Worm (Caenorhabditis elegans) whole organism, early embryonic: ENCODE data around the gene rcan-1.

ENCODE experiments used
- B0310.2 ChIP-seq: sonication (generic microtip); optimal IDR thresholded peaks from 2 replicates; lab custom pipeline; 2016; ENCODE audit warnings: mild to moderate bottlenecking, missing genetic modification characterization, missing compliant biosample characterization
- F13C5.2 ChIP-seq: sonication (generic microtip); optimal IDR thresholded peaks from 2 replicates; lab custom pipeline; 2017; ENCODE audit warnings: mild to moderate bottlenecking, missing genetic modification characterization, inconsistent platforms, missing compliant biosample characterization
- aly-1 ChIP-seq: sonication (generic microtip); optimal IDR thresholded peaks from 2 replicates; lab custom pipeline; 2016; ENCODE audit warnings: missing genetic modification characterization, missing compliant biosample characterization
- ama-1 ChIP-seq: fragments of 150-350 bp; optimal IDR thresholded peaks from 2 replicates; lab custom pipeline; 2014
- ceh-13 ChIP-seq: fragments of 200-800 bp; sonication (Bioruptor generic); optimal IDR thresholded peaks from 2 replicates; lab custom pipeline; 2018; ENCODE audit warnings: mild to moderate bottlenecking, missing genetic modification characterization, missing compliant biosample characterization
- ceh-36 ChIP-seq: sonication (generic microtip); optimal IDR thresholded peaks from 2 replicates; lab custom pipeline; 2016; ENCODE audit warnings: missing genetic modification characterization, inconsistent platforms, missing compliant biosample characterization
- ets-7 ChIP-seq: sonication (generic microtip); optimal IDR thresholded peaks from 2 replicates; lab custom pipeline; 2016; ENCODE audit warnings: missing genotype, missing genetic modification characterization, missing compliant biosample characterization
- flt-1 ChIP-seq: fragments of 200-800 bp; sonication (Bioruptor generic); IDR thresholded peaks from 2 replicates; pipeline ENCODE4 v1.3.6; 2022; ENCODE audit warnings: missing genetic modification characterization, missing compliant biosample characterization
- hmbx-1 ChIP-seq: sonication (generic microtip); optimal IDR thresholded peaks from 2 replicates; lab custom pipeline; 2016; ENCODE audit warnings: mild to moderate bottlenecking, missing genetic modification characterization, missing compliant biosample characterization
- hmg-4 ChIP-seq: fragments of 200-800 bp; sonication (Bioruptor generic); optimal IDR thresholded peaks from 2 replicates; lab custom pipeline; 2018; ENCODE audit warnings: mild to moderate bottlenecking, missing genetic modification characterization, missing compliant biosample characterization
- hnd-1 ChIP-seq: sonication (generic microtip); optimal IDR thresholded peaks from 2 replicates; lab custom pipeline; 2016; ENCODE audit warnings: missing genetic modification characterization, missing compliant biosample characterization
- pes-1 ChIP-seq: fragments of 200-800 bp; sonication (Bioruptor generic); IDR thresholded peaks from 2 replicates; pipeline ENCODE4 v1.3.6; 2022; ENCODE audit warnings: missing genetic modification reagents, missing genetic modification characterization, missing compliant biosample characterization
- scrt-1 ChIP-seq: fragments of 200-800 bp; sonication (Bioruptor generic); IDR thresholded peaks from 2 replicates; pipeline ENCODE4 v1.3.6; 2022; ENCODE audit warnings: missing genetic modification characterization, missing compliant biosample characterization
- sea-1 ChIP-seq: fragments of 200-800 bp; sonication (Bioruptor generic); conservative IDR thresholded peaks from 2 replicates; pipeline ENCODE4 v1.3.6; 2022; ENCODE audit warnings: missing genetic modification characterization, missing compliant biosample characterization
- tbx-11 ChIP-seq: fragments of 200-800 bp; sonication (Bioruptor generic); IDR thresholded peaks from 2 replicates; pipeline ENCODE4 v1.3.6; 2022; ENCODE audit warnings: missing genetic modification characterization, missing compliant biosample characterization
- tbx-37 ChIP-seq: fragments of 200-800 bp; sonication (Bioruptor generic); conservative IDR thresholded peaks from 2 replicates; pipeline ENCODE4 v1.3.6; 2022; ENCODE audit warnings: missing genetic modification reagents, missing genetic modification characterization, missing compliant biosample characterization
- tra-4 ChIP-seq: sonication (generic microtip); optimal IDR thresholded peaks from 2 replicates; lab custom pipeline; 2017; ENCODE audit warnings: missing genetic modification characterization, missing compliant biosample characterization

Gene rcan-1

DNA sequence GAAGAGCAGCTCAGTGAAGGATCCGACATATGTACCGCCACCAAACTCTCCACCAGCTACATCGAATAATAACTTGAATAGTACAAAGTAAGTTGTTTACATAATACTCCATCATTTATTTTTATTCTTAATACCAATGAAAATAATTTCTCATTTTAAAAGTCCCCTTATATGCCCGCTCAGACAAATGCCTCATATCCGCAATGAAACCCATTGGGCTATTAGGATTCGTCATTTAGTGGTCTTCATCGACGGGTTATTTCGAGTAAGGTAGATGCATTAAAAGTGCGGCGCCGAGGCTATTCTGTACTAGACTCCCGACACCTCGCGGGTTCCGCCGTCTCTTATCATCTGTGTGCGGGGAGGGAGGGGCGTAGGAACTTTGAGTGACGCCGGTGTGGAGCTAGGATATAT, 30.2 kb downstream of the rcan-1 start:
- TF ChIP-seq tbx-37 (GFP tag; lab: Robert Waterston, UW) (no peak), pes-1 (GFP tag; lab: Robert Waterston, UW) (0 out of 2 replicates have a peak, but pooled peaks have one; percentile 29), tbx-11 (no peak), ceh-36 (tag; lab: Kevin White, UChicago) (no peak), F13C5.2 (tag; lab: Kevin White, UChicago) (no peak), flt-1 (GFP tag; lab: Robert Waterston, UW) (no peak), tra-4 (tag; lab: Kevin White, UChicago) (no peak), hmbx-1 (no peak)

DNA sequence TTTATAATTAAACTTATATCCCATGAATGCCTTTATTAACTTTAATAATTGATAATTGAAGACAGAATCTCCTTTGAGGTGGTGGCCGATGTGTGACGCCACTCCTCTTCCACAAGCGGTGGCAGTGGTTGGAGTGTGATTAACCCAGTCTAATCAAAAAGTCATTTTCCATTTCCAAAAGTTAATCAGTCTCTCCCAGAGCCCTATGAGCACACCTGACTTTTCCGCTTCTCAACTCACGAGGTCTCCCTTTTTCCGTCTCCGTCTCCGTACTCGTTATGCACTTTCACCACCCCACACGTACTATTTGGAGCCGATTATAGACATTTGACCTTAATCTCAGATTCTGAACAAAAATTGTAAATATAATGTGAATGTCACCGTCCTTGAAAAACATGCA, 41.2 kb downstream of the rcan-1 start:
- TF ChIP-seq flt-1 (GFP tag; lab: Robert Waterston, UW) (no peak), tbx-37 (GFP tag; lab: Robert Waterston, UW) (no peak), B0310.2 (tag; lab: Kevin White, UChicago) (no peak), sea-1 (GFP tag; lab: Robert Waterston, UW) (no peak)

DNA sequence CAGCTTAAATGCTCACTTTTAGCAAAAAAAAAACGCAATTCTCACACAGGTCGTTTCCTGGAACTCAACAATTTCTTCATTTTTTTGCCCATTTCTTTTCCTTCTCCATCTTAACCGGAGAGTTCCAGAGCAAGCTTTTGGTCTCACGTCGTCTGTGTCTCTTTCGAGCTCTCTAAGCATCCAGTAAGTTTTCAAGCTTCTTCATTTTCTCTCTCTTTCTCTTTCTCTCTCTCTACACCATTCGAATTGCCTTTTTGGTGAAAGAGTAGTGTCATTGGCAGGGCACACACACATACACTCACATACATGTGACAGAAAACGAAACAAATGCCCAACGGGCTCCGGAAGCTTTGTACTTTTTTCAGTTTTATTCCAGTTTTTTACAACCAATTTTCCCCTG, 44.0 kb downstream of the rcan-1 start:
- TF ChIP-seq hmbx-1 = no peak
- TF ChIP-seq flt-1 (GFP tag; lab: Robert Waterston, UW) = no peak
- no peak for TF ChIP-seq tbx-11
- TF ChIP-seq tra-4 (tag; lab: Kevin White, UChicago) = no peak
- TF ChIP-seq hmg-4 (GFP tag; lab: Kevin White, UChicago) = no peak
- no peak for TF ChIP-seq ama-1 (lab: Kevin White, UChicago)
- no peak for TF ChIP-seq ceh-13 (GFP tag; lab: Kevin White, UChicago)
- TF ChIP-seq ets-7 (tag; lab: Kevin White, UChicago) = no peak
- no peak for TF ChIP-seq F13C5.2 (tag; lab: Kevin White, UChicago)
- no peak for TF ChIP-seq pes-1 (GFP tag; lab: Robert Waterston, UW)
- TF ChIP-seq scrt-1 (GFP tag; lab: Robert Waterston, UW) = no peak
- no peak for TF ChIP-seq ceh-36 (tag; lab: Kevin White, UChicago)
- no peak for TF ChIP-seq aly-1 (tag; lab: Kevin White, UChicago)
- no peak for TF ChIP-seq sea-1 (GFP tag; lab: Robert Waterston, UW)
- no peak for TF ChIP-seq hnd-1 (tag; lab: Kevin White, UChicago)
- TF ChIP-seq B0310.2 (tag; lab: Kevin White, UChicago) = no peak
- no peak for TF ChIP-seq tbx-37 (GFP tag; lab: Robert Waterston, UW)

DNA sequence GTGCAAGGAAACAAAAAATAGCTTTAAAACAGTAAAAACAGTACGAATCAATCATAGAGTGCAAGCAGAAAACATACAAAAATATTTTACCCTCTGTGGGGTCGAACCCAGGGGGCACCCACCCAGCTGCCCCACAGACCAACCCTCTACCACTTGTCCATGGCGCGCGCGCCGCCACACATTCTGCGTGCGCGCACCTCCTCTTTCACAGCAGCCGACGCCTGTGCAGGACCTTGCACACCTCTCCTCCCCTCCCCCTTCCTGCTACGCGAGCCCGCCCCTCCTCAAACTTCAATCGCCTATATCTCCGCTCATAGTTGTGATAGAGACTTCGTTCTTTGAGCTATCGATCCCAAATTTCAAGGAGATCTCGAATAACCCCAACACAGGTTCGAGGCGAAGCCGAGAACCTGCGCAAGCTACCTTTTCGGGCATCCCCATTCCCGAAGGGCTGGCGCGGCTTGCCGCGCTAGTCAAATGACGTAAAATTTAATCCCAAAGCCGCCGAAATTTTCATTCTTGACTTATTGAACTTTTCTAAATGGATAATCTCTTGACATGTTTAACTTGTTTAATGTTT, 46.5 kb downstream of the rcan-1 start:
- TF ChIP-seq tbx-11 = 0 out of 2 replicates have a peak, but pooled peaks have one; percentile 41
- 0 out of 2 replicates have a peak, but pooled peaks have one; percentile 65 for TF ChIP-seq sea-1 (GFP tag; lab: Robert Waterston, UW)
- TF ChIP-seq hmg-4 (GFP tag; lab: Kevin White, UChicago) = peak; percentile 5

DNA sequence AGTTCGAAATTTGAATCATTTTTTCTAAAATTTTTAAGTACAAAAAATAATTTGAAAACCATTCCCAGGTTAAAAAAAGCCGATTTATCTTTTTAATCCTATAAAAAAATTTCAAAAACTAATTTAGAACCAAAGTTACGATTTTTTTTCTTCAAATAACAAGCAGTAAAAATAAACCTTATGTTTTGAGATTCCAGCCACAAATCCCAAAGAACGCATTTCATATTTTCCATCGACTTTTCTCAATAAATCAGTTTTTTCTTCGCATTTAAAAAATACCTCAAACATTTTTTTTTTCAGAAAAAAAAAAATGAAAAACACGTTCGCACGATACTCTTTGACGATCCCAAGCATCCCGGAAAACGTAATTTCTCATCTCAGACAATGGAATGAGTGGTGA, 48.7 kb downstream of the rcan-1 start, which contains the start of gene ckk-1:
Gene ckk-1 (plus strand): TSS at position 301 of the 400 bp plus-strand sequence.
- TF ChIP-seq hmg-4 (GFP tag; lab: Kevin White, UChicago) (no peak), ceh-13 (GFP tag; lab: Kevin White, UChicago) (no peak), aly-1 (tag; lab: Kevin White, UChicago) (no peak), pes-1 (GFP tag; lab: Robert Waterston, UW) (no peak), hnd-1 (tag; lab: Kevin White, UChicago) (no peak)

DNA sequence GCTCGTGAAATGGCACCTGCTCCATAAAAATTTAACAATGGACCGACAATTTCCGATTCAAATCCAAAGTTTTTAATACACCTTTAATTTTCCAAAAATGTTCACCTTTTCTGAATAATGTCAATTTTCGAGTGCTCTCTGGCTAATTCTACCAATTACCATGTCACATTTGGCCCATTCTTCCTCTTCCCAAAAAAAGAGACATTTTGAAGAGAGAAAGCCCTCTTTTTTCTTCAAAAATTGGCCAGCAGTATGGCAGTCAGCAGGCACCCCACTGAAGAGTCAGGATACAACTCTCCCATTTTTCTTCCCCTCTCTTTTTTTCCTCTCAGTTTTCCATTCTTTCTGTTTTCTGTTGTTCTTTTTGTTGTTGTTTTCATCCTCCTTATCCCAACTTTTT, 49.4 kb downstream of the rcan-1 start:
- TF ChIP-seq tbx-11 = no peak
- TF ChIP-seq ets-7 (tag; lab: Kevin White, UChicago) = no peak
- TF ChIP-seq B0310.2 (tag; lab: Kevin White, UChicago) = no peak
- TF ChIP-seq aly-1 (tag; lab: Kevin White, UChicago) = no peak
- TF ChIP-seq ceh-36 (tag; lab: Kevin White, UChicago) = no peak
- no peak for TF ChIP-seq tbx-37 (GFP tag; lab: Robert Waterston, UW)
- no peak for TF ChIP-seq scrt-1 (GFP tag; lab: Robert Waterston, UW)
- no peak for TF ChIP-seq ceh-13 (GFP tag; lab: Kevin White, UChicago)
- no peak for TF ChIP-seq ama-1 (lab: Kevin White, UChicago)
- no peak for TF ChIP-seq hmbx-1
- TF ChIP-seq flt-1 (GFP tag; lab: Robert Waterston, UW) = no peak

DNA sequence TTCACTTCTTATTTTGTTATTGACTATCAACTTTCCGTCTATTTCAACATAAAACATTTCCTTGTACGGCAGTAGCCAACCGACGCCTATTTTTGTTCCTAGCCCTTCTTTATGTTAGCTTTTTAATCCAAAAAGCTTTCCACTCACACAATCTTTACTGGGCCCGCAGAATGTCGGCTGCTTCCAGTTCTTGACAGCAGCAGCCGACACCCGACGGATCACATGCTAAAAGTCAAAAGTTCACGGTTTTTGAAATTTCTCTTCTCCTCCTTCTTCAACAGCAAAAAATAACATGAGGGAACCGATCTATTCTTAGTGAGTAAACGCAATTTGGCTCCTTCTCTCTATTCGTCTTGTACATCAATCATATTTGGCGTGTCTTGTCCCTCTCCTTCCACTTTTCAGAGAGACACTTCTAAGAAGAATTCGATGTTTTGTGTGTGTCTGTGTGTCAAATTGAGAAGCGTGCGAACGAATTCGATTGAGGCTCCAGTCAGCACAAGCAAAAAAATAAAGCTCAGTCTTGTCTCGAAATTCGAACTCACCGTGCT, 51.4 kb downstream of the rcan-1 start:
- TF ChIP-seq sea-1 (GFP tag; lab: Robert Waterston, UW) (no peak), scrt-1 (GFP tag; lab: Robert Waterston, UW) (no peak), hmbx-1 (no peak), ceh-13 (GFP tag; lab: Kevin White, UChicago) (no peak), ama-1 (lab: Kevin White, UChicago) (no peak), F13C5.2 (tag; lab: Kevin White, UChicago) (no peak), flt-1 (GFP tag; lab: Robert Waterston, UW) (no peak), hnd-1 (tag; lab: Kevin White, UChicago) (no peak), ceh-36 (tag; lab: Kevin White, UChicago) (no peak), aly-1 (tag; lab: Kevin White, UChicago) (no peak), pes-1 (GFP tag; lab: Robert Waterston, UW) (no peak), tra-4 (tag; lab: Kevin White, UChicago) (no peak), tbx-37 (GFP tag; lab: Robert Waterston, UW) (no peak), tbx-11 (no peak), B0310.2 (tag; lab: Kevin White, UChicago) (no peak), ets-7 (tag; lab: Kevin White, UChicago) (no peak), hmg-4 (GFP tag; lab: Kevin White, UChicago) (no peak)
